Worm (Caenorhabditis elegans): Measurements from ENCODE around the gene Y69A2AR.51.

Y69A2AR.51 gene

DNA sequence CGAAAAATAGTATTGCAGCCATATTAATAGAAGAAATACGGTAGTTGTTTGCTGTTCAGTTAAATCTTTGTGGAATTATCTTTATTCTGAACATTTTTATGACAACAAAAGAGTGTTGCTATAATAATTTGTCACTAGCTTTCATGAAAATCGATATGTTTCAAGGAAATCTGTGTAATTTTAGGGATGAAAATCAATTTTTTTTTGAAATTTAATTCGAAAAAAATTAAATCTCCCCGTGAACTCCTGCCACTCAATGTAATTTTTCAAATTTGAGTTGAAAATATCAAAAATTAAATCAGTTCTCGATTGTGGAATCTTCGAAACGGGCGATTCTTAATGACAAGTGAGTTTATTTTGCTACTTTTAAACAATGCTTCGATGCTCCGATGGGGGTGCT is 10.8 kb upstream of the Y69A2AR.51 start, which contains the start of gene Y69A2AR.46:
TSS of gene Y69A2AR.46 (plus strand) at position 301 of the 400 bp plus-strand sequence.
- TF ChIP-seq R02D3.7 (tag; optimal IDR thresholded peaks at IDR 0.05): no peak
- TF ChIP-seq Y5F2A.4 (GFP tag; optimal IDR thresholded peaks at IDR 0.05): no peak
- no peak for TF ChIP-seq mxl-3 (GFP tag; optimal IDR thresholded peaks at IDR 0.05)
- no peak for TF ChIP-seq lin-13 (GFP tag; optimal IDR thresholded peaks at IDR 0.05)
- TF ChIP-seq snpc-1.2 (GFP tag; IDR thresholded peaks at IDR 0.05): no peak
- TF ChIP-seq nhr-111 (GFP tag; optimal IDR thresholded peaks at IDR 0.05): no peak
- no peak for TF ChIP-seq F26F4.8 (GFP tag; conservative IDR thresholded peaks at IDR 0.05)
- TF ChIP-seq dmd-9 (GFP tag; IDR thresholded peaks at IDR 0.05): no peak
- TF ChIP-seq spr-1 (tag; optimal IDR thresholded peaks at IDR 0.05): no peak
- TF ChIP-seq php-3 (GFP tag; IDR thresholded peaks at IDR 0.05): no peak
- no peak for TF ChIP-seq nhr-10 (tag; optimal IDR thresholded peaks at IDR 0.05)
- TF ChIP-seq unc-130 (GFP tag; optimal IDR thresholded peaks at IDR 0.05): no peak
- no peak for TF ChIP-seq set-16 (GFP tag; IDR thresholded peaks at IDR 0.05)
- no peak for TF ChIP-seq dpl-1 (GFP tag; optimal IDR thresholded peaks at IDR 0.05)
- TF ChIP-seq daf-16 (GFP tag; optimal IDR thresholded peaks at IDR 0.05): no peak
- TF ChIP-seq daf-16 (tag; optimal IDR thresholded peaks at IDR 0.05): no peak

- TF ChIP-seq tra-1 (GFP tag; IDR thresholded peaks at IDR 0.05): no peak
- TF ChIP-seq daf-8 (GFP tag; IDR thresholded peaks at IDR 0.05): no peak
- no peak for TF ChIP-seq egl-43 (GFP tag; IDR thresholded peaks at IDR 0.05)
- no peak for TF ChIP-seq ZK546.5 (tag; optimal IDR thresholded peaks at IDR 0.05)
- TF ChIP-seq nhr-25 (tag; optimal IDR thresholded peaks at IDR 0.05; ENCODE audit: borderline replicate concordance, insufficient read depth): no peak
- TF ChIP-seq F49E8.2 (tag; optimal IDR thresholded peaks at IDR 0.05; ENCODE audit: borderline replicate concordance): no peak
- TF ChIP-seq set-16 (GFP tag; IDR thresholded peaks at IDR 0.05): no peak
- no peak for TF ChIP-seq lin-1 (GFP tag; IDR thresholded peaks at IDR 0.05)
- TF ChIP-seq zfp-3 (GFP tag; conservative IDR thresholded peaks at IDR 0.05): no peak
- TF ChIP-seq saeg-2 (GFP tag; IDR thresholded peaks at IDR 0.05): no peak
These were observed 10.1 kb upstream of the Y69A2AR.51 start, which contains the start of gene Y69A2AR.50 for ce11 chrIV:2562071-2562470. TSS of gene Y69A2AR.50 (plus strand) at chrIV:2562371.

ce11 chrIV:2563969-2564368 is 8.2 kb upstream of the Y69A2AR.51 start, which contains the start of gene Y69A2AR.24:
TSS of gene Y69A2AR.24 (minus strand) at chrIV:2564069.
- TF ChIP-seq hmg-1.1 (GFP tag; IDR thresholded peaks at IDR 0.05) (no peak), hlh-30 (tag; optimal IDR thresholded peaks at IDR 0.05; ENCODE audit: insufficient read depth) (no peak), mdt-29 (GFP tag; IDR thresholded peaks at IDR 0.05) (no peak), dpl-1 (GFP tag; optimal IDR thresholded peaks at IDR 0.05) (no peak), unc-39 (tag; optimal IDR thresholded peaks at IDR 0.05) (no peak), daf-8 (GFP tag; IDR thresholded peaks at IDR 0.05) (no peak), cey-2 (tag; optimal IDR thresholded peaks at IDR 0.05; ENCODE audit: borderline replicate concordance, insufficient read depth) (no peak), lsy-2 (tag; optimal IDR thresholded peaks at IDR 0.05) (no peak), ZK337.2 (GFP tag; IDR thresholded peaks at IDR 0.05) (no peak), zfp-2 (tag; optimal IDR thresholded peaks at IDR 0.05) (no peak), pqm-1 (tag; optimal IDR thresholded peaks at IDR 0.05) (no peak), ztf-11 (tag; optimal IDR thresholded peaks at IDR 0.05) (no peak), nhr-48 (tag; optimal IDR thresholded peaks at IDR 0.05) (no peak), nhr-6 (tag; optimal IDR thresholded peaks at IDR 0.05) (no peak), dmd-9 (GFP tag; IDR thresholded peaks at IDR 0.05) (no peak), F44E2.7 (GFP tag; IDR thresholded peaks at IDR 0.05) (no peak)
